Fruit fly (Drosophila melanogaster) whole organism: ENCODE data around the gene Ythdc1.
A peak's percentile ranks its signal among the peaks of the same experiment; 100 is the strongest.

Experiments
- CG8478 ChIP-seq: fragments of >200 bp; optimal IDR thresholded peaks from 2 replicates; lab custom pipeline; 2018; ENCODE audit warnings: inconsistent platforms
- Dll ChIP-seq: fragments of >200 bp; optimal IDR thresholded peaks from 2 replicates; lab custom pipeline; 2017
- EcR ChIP-seq, 2 experiments: fragments of >200 bp; optimal IDR thresholded peaks; 2 replicates each; lab custom pipeline; 2017; ENCODE audit warnings: missing biosample characterization in 2 of 2, missing genetic modification characterization in 2 of 2, missing genetic modification reagents in 2 of 2
- pan ChIP-seq: fragments of >200 bp; optimal IDR thresholded peaks from 2 replicates; lab custom pipeline; 2017
- psq ChIP-seq: fragments of >200 bp; optimal IDR thresholded peaks from 2 replicates; lab custom pipeline; 2017
- usp ChIP-seq: fragments of >200 bp; optimal IDR thresholded peaks from 2 replicates; lab custom pipeline; 2017; ENCODE audit warnings: missing biosample characterization, missing genetic modification characterization, mixed read lengths

Ythdc1 gene

DNA sequence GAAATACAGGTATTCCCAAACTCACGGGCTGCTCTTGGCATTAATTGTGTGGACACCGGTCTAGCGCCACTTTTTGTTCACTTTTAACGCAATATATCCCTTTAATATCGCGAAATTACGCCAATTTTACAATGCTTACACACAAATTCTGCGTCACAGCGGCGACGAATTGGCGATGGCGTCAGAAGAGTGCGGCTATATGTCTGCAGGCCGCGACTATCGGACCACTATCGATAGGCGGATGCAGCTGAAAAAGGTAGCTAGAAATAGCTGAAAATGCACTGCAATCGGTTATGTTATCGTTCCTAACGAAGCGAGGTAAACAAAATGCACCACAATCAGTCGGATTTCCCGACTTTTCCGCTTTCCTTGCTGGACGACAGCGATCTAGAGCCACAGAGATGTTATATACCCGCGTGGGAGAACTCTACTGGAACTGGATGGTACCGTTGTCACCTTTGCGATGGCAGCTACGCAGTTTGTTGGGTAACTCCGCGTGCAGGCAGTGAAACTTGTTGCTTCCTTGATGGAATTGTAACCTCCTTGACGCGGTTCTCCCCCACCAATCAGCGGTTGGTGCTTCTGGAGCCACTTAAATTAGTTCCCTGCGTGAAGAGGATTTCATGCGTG, at the start of gene Ythdc1, which contains the start of gene CG12010:
TSS of gene Ythdc1 (minus strand) at position 177 of the 630 bp plus-strand sequence.
TSS of gene CG12010 (plus strand) at position 289 of the 630 bp plus-strand sequence.
- TF ChIP-seq psq (lab: Kevin White, UChicago): no peak
- TF ChIP-seq usp (GFP tag; lab: Kevin White, UChicago): no peak
- no peak for TF ChIP-seq EcR (GFP tag; optimal IDR thresholded peaks at IDR 0.05; lab: Kevin White, UChicago)
- TF ChIP-seq CG8478 (lab: Kevin White, UChicago): peak; percentile 36
- no peak for TF ChIP-seq Dll (lab: Kevin White, UChicago)
- TF ChIP-seq pan (lab: Kevin White, UChicago): no peak

DNA sequence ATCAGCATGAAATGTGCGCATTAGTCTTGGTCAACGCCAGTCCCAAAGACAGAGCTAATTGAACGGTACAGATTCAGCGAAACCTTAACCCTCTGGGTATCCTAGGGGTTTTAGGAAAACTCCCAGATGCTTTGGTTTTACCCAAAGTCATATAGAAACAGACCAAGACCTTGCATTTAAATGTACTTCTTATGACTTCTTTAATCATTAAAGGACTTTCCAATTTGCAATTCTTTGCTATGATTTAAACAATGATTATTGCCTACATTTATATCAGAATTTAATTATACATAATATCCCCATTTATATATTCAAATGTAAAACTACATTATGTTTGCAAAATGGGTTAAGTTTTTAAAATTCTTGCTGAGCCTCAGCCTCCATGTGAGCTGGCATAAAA, 49.0 kb upstream of the Ythdc1 start:
- TF ChIP-seq CG8478 (lab: Kevin White, UChicago) (no peak), usp (GFP tag; lab: Kevin White, UChicago) (no peak), psq (lab: Kevin White, UChicago) (no peak), EcR (GFP tag; optimal IDR thresholded peaks at IDR 0.05; lab: Kevin White, UChicago) (no peak), Dll (lab: Kevin White, UChicago) (no peak), pan (lab: Kevin White, UChicago) (no peak)

DNA sequence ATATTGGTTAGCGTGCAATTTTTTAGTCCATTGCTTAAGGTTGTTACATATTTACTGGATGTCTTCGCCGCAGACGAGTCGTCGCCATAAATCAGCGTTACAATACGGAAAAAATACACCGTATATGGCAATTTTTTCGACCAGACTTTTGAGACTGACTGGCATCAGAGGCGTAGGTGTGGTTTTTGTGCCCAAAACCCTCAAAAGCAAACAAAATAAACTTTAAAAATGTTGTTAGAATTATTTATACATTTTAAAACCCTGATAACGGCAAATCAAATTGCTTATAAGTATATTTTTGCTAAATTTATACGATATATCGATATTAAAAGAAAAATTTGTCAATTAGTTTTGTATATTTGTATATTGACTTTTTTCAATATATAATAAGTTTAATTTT, 46.7 kb upstream of the Ythdc1 start:
- TF ChIP-seq usp (GFP tag; lab: Kevin White, UChicago): no peak
- TF ChIP-seq CG8478 (lab: Kevin White, UChicago): no peak
- no peak for TF ChIP-seq pan (lab: Kevin White, UChicago)
- no peak for TF ChIP-seq Dll (lab: Kevin White, UChicago)
- TF ChIP-seq EcR (GFP tag; optimal IDR thresholded peaks at IDR 0.05; lab: Kevin White, UChicago): no peak
- no peak for TF ChIP-seq psq (lab: Kevin White, UChicago)

DNA sequence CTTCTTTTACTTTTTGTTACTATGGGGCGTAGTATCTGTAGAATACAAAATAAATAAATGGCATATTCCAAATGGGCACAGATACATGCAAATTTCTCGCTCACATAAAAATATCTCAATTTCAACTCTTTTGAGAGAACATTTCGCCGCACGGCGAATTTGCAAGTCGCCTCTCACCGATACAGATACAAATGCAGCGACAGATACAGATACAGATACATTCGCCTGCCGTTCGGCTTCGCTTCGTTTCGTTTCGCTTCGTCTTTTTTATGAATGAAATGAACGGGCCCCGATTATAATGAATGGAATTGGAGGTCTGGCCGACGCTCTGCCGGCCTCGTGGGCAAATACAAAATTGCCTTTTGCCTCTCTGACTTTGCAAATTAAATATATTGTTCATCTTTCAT, 46.3 kb upstream of the Ythdc1 start:
- TF ChIP-seq Dll (lab: Kevin White, UChicago) (no peak), CG8478 (lab: Kevin White, UChicago) (no peak), pan (lab: Kevin White, UChicago) (no peak), EcR (GFP tag; optimal IDR thresholded peaks at IDR 0.05; lab: Kevin White, UChicago) (no peak), usp (GFP tag; lab: Kevin White, UChicago) (no peak), psq (lab: Kevin White, UChicago) (no peak)

DNA sequence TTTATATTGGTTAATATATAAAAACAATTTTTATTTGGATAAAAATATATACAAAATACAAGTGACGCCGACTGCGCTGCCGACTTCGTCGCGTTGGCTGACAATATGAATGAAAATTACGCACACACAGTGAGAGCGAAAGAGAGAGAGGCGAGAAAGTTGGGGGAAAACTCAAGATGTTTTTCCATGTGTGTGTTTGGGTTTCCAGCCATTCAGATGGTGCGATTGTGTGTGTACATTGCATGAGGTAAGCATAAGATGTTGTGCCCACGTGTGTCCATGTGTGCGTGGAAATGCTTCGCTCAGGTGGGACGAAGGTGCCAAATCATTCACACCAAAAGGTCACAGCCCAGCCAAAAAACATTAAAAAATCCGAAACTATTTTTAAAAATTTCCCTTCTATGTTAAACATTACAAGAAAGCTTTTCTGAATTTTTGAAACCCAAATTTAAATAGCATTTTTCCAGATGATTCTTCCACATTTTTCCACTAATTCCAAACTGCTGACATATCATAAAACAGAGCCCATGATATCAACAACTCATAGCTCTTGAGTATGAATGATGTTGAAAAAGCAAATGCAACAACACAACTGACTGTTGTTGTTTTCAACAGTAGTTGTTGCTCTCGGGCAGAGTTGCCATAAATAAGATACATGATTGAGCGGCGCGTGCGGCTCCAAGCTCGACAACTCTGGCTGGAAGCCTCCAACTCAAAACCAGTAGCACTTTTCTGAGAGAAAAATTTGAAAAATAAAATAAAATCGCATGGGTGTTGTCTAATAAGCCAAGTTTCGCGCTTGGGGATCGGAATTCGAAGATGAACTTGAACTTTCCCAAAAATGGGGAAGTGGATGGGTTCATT, 45.6 kb upstream of the Ythdc1 start:
- no peak for TF ChIP-seq EcR (GFP tag; optimal IDR thresholded peaks at IDR 0.05; lab: Kevin White, UChicago)
- TF ChIP-seq CG8478 (lab: Kevin White, UChicago): no peak
- TF ChIP-seq psq (lab: Kevin White, UChicago): no peak
- no peak for TF ChIP-seq Dll (lab: Kevin White, UChicago)
- TF ChIP-seq usp (GFP tag; lab: Kevin White, UChicago): no peak
- TF ChIP-seq pan (lab: Kevin White, UChicago): no peak

DNA sequence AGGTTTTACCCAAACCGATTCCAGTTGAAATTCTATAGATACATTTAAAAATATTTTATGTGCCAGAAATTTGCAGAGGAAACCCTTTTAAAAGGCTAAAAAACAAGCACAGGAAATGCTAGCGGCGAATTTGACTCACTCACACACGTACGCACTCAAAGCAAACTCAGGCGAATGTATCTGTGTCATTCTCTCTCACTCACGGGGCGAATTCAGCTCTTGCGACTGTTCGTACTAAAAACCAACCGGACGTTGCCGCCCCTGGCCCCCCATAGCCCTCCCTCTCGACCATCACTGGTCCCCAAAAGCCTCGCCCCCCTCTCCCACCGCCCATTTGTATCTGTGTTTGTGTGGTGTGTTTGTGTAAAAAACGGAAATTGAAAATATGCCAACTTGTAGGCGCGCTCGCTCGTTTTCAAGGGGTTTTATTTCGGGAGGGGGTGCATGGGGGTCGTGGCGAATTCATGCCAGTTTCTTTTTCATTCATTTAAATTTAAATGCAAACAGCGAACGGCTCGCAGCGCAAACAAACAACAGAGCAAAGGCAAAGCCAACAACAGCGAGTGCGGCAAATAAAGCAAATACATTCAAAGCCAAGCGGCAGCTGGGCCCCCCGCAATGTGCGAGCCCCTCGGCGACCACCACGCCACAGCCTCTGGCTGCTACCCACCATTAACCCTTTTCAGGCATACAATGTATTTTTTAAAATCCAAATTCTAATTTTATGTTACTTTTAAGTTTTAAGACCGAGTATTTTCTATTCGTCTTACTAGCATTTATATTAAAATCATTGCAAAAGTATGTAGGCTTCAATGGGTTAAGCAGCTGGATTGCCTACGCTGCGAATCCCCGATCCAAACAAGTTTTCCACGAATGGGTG, 44.5 kb upstream of the Ythdc1 start:
- TF ChIP-seq pan (lab: Kevin White, UChicago) (no peak), Dll (lab: Kevin White, UChicago) (peak; percentile 58), EcR (GFP tag; optimal IDR thresholded peaks at IDR 0.05; lab: Kevin White, UChicago) (peak in 1 of 2 experiments; percentile 39)

DNA sequence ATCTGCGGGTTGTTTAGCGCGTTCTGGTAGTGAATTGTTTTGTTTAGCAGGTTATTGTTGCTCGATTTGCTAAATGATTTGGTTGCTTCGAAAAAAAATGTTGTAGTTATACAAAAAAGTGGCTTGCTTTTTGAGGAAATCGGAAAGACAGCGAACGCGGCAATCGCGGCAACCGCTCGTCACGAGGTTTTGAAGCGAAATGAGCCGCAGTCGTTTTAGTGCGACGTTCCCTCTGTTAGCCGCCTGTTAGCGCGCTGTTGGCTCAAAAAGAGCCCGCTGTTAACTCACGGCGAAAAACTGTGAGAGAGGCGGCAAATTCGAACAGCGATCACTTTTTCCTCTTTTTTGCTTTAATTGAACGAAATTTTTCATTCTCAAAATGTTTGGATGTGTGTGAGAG, 43.8 kb upstream of the Ythdc1 start:
- TF ChIP-seq usp (GFP tag; lab: Kevin White, UChicago): no peak
- no peak for TF ChIP-seq EcR (GFP tag; optimal IDR thresholded peaks at IDR 0.05; lab: Kevin White, UChicago)
- TF ChIP-seq CG8478 (lab: Kevin White, UChicago): no peak
- TF ChIP-seq psq (lab: Kevin White, UChicago): no peak
- no peak for TF ChIP-seq pan (lab: Kevin White, UChicago)
- TF ChIP-seq Dll (lab: Kevin White, UChicago): no peak

DNA sequence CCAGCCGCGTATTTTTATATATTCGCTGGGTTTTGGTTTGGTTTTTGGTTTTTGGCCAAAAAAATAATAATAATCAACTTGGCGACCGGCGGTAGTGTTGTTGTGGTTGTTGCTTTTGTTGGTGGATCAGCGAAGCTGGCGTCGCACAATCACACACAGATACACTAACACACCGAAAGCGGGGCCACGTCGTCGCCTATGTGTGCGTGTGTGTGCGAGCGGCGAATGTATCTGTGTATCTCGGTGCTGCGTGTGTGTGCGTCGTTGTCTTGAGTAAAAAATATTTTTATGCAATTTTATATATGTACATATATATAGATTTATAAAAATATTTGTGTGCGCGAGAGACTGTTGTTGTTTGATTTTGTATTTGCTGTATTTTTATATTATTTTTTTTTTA, 43.1 kb upstream of the Ythdc1 start:
- TF ChIP-seq usp (GFP tag; lab: Kevin White, UChicago): no peak
- no peak for TF ChIP-seq EcR (GFP tag; optimal IDR thresholded peaks at IDR 0.05; lab: Kevin White, UChicago)
- TF ChIP-seq CG8478 (lab: Kevin White, UChicago): no peak
- TF ChIP-seq psq (lab: Kevin White, UChicago): no peak
- no peak for TF ChIP-seq pan (lab: Kevin White, UChicago)
- no peak for TF ChIP-seq Dll (lab: Kevin White, UChicago)

DNA sequence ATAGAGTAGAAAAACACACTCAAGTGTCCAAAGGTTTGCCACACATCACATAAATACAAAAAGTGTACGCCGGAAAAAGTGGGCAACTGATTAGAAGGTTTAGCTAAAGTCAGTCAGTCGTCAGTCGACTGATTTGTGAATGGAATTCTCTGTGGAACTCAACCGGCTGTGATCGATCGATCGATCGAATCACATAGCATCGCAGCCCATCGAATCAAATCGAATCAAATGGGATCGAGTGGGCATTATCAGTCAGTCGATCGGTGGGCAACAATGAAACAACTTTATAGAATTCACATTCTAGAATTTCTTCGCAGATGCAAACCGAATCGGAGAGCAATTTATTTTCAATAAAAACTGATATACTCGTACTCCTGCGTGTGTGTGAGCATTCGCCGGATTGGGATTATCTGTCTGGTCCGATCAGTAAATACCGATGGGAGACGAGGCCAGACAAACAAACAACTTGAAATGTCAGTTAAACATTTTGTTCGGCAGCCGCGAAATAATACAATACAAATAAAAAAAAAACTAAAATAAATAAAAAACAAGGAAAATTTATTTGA, 41.7 kb upstream of the Ythdc1 start:
- no peak for TF ChIP-seq pan (lab: Kevin White, UChicago)
- TF ChIP-seq usp (GFP tag; lab: Kevin White, UChicago): no peak
- no peak for TF ChIP-seq CG8478 (lab: Kevin White, UChicago)
- TF ChIP-seq EcR (GFP tag; optimal IDR thresholded peaks at IDR 0.05; lab: Kevin White, UChicago): no peak
- no peak for TF ChIP-seq psq (lab: Kevin White, UChicago)
- no peak for TF ChIP-seq Dll (lab: Kevin White, UChicago)
